Fruit fly (Drosophila melanogaster) S2 (cell line): ENCODE data around the gene cac.

Experiments
- CG8478 ChIP-seq: fragments of >200 bp; optimal IDR thresholded peaks from 2 replicates; lab custom pipeline; 2018
- CTCF ChIP-seq, 2 experiments: fragments of >200 bp; optimal IDR thresholded peaks; 2 replicates each; lab custom pipeline; 2018

- TF ChIP-seq CTCF (optimal IDR thresholded peaks at IDR 0.05; lab: Kevin White, UChicago) = no peak
- no peak for TF ChIP-seq CG8478
Measured at dm6 chrX:11915154-11915593, 69.7 kb downstream of the cac start.
